Fruit fly (Drosophila melanogaster) whole organism, embryonic: ENCODE results near the gene CG32425.
A peak's percentile ranks its signal among the peaks of the same experiment; 100 is the strongest.

Experiments
- CG10543 ChIP-seq: fragments of 200-800 bp; sonication (Bioruptor generic); optimal IDR thresholded peaks from 3 replicates; lab custom pipeline; 2017; ENCODE audit warnings: missing biosample characterization, mild to moderate bottlenecking, missing genetic modification characterization, moderate library complexity
- CG12236 ChIP-seq: fragments of 200-800 bp; sonication (Bioruptor generic); optimal IDR thresholded peaks from 2 replicates; lab custom pipeline; 2016; ENCODE audit warnings: missing biosample characterization, missing genetic modification characterization
- CG18476 ChIP-seq: fragments of 200-800 bp; sonication (Bioruptor generic); optimal IDR thresholded peaks from 2 replicates; lab custom pipeline; 2016; ENCODE audit warnings: missing biosample characterization, mild to moderate bottlenecking, missing genetic modification characterization
- CG8290 ChIP-seq, 3 experiments: fragments of 200-800 bp; sonication (Bioruptor generic); optimal IDR thresholded peaks; 2 replicates each; lab custom pipeline; 2016 to 2019; ENCODE audit warnings: missing biosample characterization in 3 of 3, missing genetic modification characterization in 3 of 3, mild to moderate bottlenecking in 2 of 3, moderate library complexity in 1 of 3
- Sox102F ChIP-seq: fragments of 200-800 bp; sonication (Bioruptor generic); optimal IDR thresholded peaks from 2 replicates; lab custom pipeline; 2018; ENCODE audit warnings: missing biosample characterization, mild to moderate bottlenecking, missing genetic modification characterization, moderate library complexity
- Vsx1 ChIP-seq: fragments of 200-800 bp; sonication (Bioruptor generic); optimal IDR thresholded peaks from 2 replicates; lab custom pipeline; 2017; ENCODE audit warnings: missing biosample characterization, mild to moderate bottlenecking, missing genetic modification characterization, missing genetic modification reagents
- unpg ChIP-seq: fragments of 200-800 bp; sonication (Bioruptor generic); optimal IDR thresholded peaks from 3 replicates; lab custom pipeline; 2018; ENCODE audit warnings: missing biosample characterization, mild to moderate bottlenecking, missing genetic modification characterization, moderate library complexity

- TF ChIP-seq CG8290 (GFP tag; optimal IDR thresholded peaks at IDR 0.05; lab: Kevin White, UChicago) (no peak), CG8290 (tag; optimal IDR thresholded peaks at IDR 0.05; lab: Kevin White, UChicago) (peak; percentile 3 to 39), Vsx1 (GFP tag; lab: Kevin White, UChicago) (no peak), CG10543 (GFP tag; lab: Kevin White, UChicago) (no peak), Sox102F (GFP tag; lab: Kevin White, UChicago) (no peak), unpg (GFP tag; lab: Kevin White, UChicago) (no peak), CG12236 (GFP tag; lab: Kevin White, UChicago) (no peak), CG18476 (GFP tag; lab: Kevin White, UChicago) (no peak)
Observed at dm6 chr3L:20517179-20517834, 20.2 kb downstream of the CG32425 start.
